Fruit fly (Drosophila melanogaster) whole organism: Measurements from ENCODE around the gene ClpP.

ENCODE experiments used
- CG8478 ChIP-seq: fragments of >200 bp; optimal IDR thresholded peaks from 2 replicates; lab custom pipeline; 2018; ENCODE audit warnings: inconsistent platforms
- Dll ChIP-seq: fragments of >200 bp; optimal IDR thresholded peaks from 2 replicates; lab custom pipeline; 2017
- EcR ChIP-seq, 2 experiments: fragments of >200 bp; optimal IDR thresholded peaks; 2 replicates each; lab custom pipeline; 2017; ENCODE audit warnings: missing biosample characterization in 2 of 2, missing genetic modification characterization in 2 of 2, missing genetic modification reagents in 2 of 2
- psq ChIP-seq: fragments of >200 bp; optimal IDR thresholded peaks from 2 replicates; lab custom pipeline; 2017
- usp ChIP-seq: fragments of >200 bp; optimal IDR thresholded peaks from 2 replicates; lab custom pipeline; 2017; ENCODE audit warnings: missing biosample characterization, missing genetic modification characterization, mixed read lengths

- TF ChIP-seq usp (GFP tag; lab: Kevin White, UChicago) (no peak), CG8478 (no peak), psq (lab: Kevin White, UChicago) (no peak), Dll (lab: Kevin White, UChicago) (no peak), EcR (GFP tag; optimal IDR thresholded peaks at IDR 0.05; lab: Kevin White, UChicago) (no peak)
Measured at dm6 chr2L:10393467-10393866, 36.9 kb downstream of the ClpP start.
